Fruit fly (Drosophila melanogaster) Kc167 (cell line): ENCODE data around the gene pelo.

Experiments
- Sin3A ChIP-seq: fragments of >200 bp; optimal IDR thresholded peaks from 2 replicates; lab custom pipeline; 2018; ENCODE audit warnings: missing external identifiers
- h ChIP-seq: fragments of >200 bp; optimal IDR thresholded peaks from 3 replicates; lab custom pipeline; 2018; ENCODE audit warnings: missing external identifiers
- insv ChIP-seq: fragments of >200 bp; optimal IDR thresholded peaks from 3 replicates; lab custom pipeline; 2018; ENCODE audit warnings: missing external identifiers
- psq ChIP-seq: fragments of >200 bp; optimal IDR thresholded peaks from 2 replicates; lab custom pipeline; 2017; ENCODE audit warnings: missing external identifiers
- ttk ChIP-seq: sonication (Bioruptor generic); optimal IDR thresholded peaks from 2 replicates; lab custom pipeline; 2017; ENCODE audit warnings: missing external identifiers

DNA sequence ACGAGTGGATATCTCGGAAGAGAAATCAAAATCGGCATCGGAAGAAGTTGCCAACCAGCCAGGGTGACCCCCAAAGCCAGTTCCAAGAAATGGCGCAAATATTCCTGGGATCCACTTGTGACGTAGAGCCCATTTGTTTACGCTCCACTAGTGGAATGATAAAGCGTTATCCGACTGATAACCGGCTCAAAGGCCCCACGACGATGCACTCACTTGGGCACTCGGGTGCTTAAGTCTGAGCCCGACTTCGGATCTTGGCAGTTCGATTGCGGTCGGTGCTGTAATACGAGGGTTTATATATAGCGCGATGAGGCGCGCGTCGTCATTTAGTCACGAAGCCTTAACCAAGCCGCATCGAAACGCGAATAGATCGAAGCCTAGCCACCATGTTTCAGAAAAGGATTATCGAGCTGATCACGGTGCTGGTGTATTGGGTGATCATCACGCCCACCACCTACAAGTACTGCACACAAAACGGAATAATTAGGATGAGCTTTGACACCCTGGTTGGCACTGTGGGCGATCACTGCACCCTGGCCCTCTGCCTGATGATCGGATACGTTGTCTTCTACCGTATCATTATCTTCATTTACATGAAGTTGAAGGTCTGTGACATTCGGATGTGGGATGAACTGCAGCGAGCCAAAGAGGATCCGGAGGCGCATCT lies 29.1 kb downstream of the pelo start, which contains the start of gene CG13116:
- TF ChIP-seq insv (lab: Kevin White, UChicago): no peak
- no peak for TF ChIP-seq h (lab: Kevin White, UChicago)
- TF ChIP-seq psq: no peak
- no peak for TF ChIP-seq ttk
- TF ChIP-seq Sin3A (lab: Kevin White, UChicago): no peak
